Fruit fly (Drosophila melanogaster) whole organism, prepupa: ENCODE results near the gene ND-MNLL.

Experiments used
- Blimp-1 ChIP-seq: fragments of 200-800 bp; sonication (Bioruptor generic); optimal IDR thresholded peaks from 3 replicates; lab custom pipeline; 2017; ENCODE audit warnings: missing biosample characterization, missing genetic modification characterization, mild to moderate bottlenecking, moderate library complexity, missing genetic modification reagents
- CG10631 ChIP-seq: fragments of 200-800 bp; sonication (Bioruptor generic); optimal IDR thresholded peaks from 2 replicates; lab custom pipeline; 2016; ENCODE audit warnings: missing biosample characterization, missing genetic modification characterization
- CG11294 ChIP-seq: fragments of 200-800 bp; sonication (Bioruptor generic); IDR thresholded peaks from 2 replicates; pipeline ENCODE4 v1.3.6; 2022; ENCODE audit warnings: missing biosample characterization, missing genetic modification characterization
- CG15336 ChIP-seq: fragments of 200-800 bp; sonication (Bioruptor generic); IDR thresholded peaks from 2 replicates; pipeline ENCODE4 v1.3.6; 2022; ENCODE audit warnings: missing biosample characterization, missing genetic modification characterization
- CG1621 ChIP-seq: fragments of 200-800 bp; sonication (Bioruptor generic); optimal IDR thresholded peaks from 3 replicates; lab custom pipeline; 2018; ENCODE audit warnings: missing biosample characterization, mild to moderate bottlenecking, missing genetic modification characterization
- CG3032 ChIP-seq: fragments of 200-800 bp; optimal IDR thresholded peaks from 2 replicates; lab custom pipeline; 2019; ENCODE audit warnings: missing biosample characterization, mild to moderate bottlenecking, missing genetic modification characterization, moderate library complexity
- CG31627 ChIP-seq: fragments of 200-800 bp; sonication (Bioruptor generic); optimal IDR thresholded peaks from 3 replicates; lab custom pipeline; 2016; ENCODE audit warnings: missing biosample characterization, missing genetic modification characterization
- CG32006 ChIP-seq: fragments of 200-800 bp; sonication (Bioruptor generic); optimal IDR thresholded peaks from 3 replicates; lab custom pipeline; 2017; ENCODE audit warnings: missing biosample characterization, mild to moderate bottlenecking, missing genetic modification characterization
- CG34406 ChIP-seq: fragments of 200-800 bp; sonication (Bioruptor generic); optimal IDR thresholded peaks from 3 replicates; lab custom pipeline; 2016; ENCODE audit warnings: missing biosample characterization, missing genetic modification characterization
- CG3919 ChIP-seq: fragments of 200-800 bp; sonication (Bioruptor generic); optimal IDR thresholded peaks from 3 replicates; lab custom pipeline; 2016; ENCODE audit warnings: missing biosample characterization, missing genetic modification characterization
- CG6163 ChIP-seq: fragments of 200-800 bp; sonication (Bioruptor generic); IDR thresholded peaks from 3 replicates; pipeline ENCODE4 v1.3.6; 2022; ENCODE audit warnings: missing biosample characterization, missing genetic modification characterization
- CG6792 ChIP-seq: fragments of 200-800 bp; sonication (Bioruptor generic); optimal IDR thresholded peaks from 3 replicates; lab custom pipeline; 2016; ENCODE audit warnings: missing biosample characterization, missing genetic modification characterization
- CG6854 ChIP-seq: fragments of 200-800 bp; sonication (Bioruptor generic); optimal IDR thresholded peaks from 2 replicates; lab custom pipeline; 2017; ENCODE audit warnings: missing biosample characterization, mild to moderate bottlenecking, missing genetic modification characterization
- CG8319 ChIP-seq: fragments of 200-800 bp; sonication (Bioruptor generic); optimal IDR thresholded peaks from 3 replicates; lab custom pipeline; 2016; ENCODE audit warnings: missing biosample characterization, missing genetic modification characterization
- CG9139 ChIP-seq: fragments of 200-800 bp; sonication (Bioruptor generic); optimal IDR thresholded peaks from 3 replicates; lab custom pipeline; 2017; ENCODE audit warnings: missing biosample characterization, mild to moderate bottlenecking, missing genetic modification characterization
- Eip75B ChIP-seq: fragments of 200-800 bp; sonication (Bioruptor generic); optimal IDR thresholded peaks from 3 replicates; lab custom pipeline; 2016; ENCODE audit warnings: missing biosample characterization, missing genetic modification characterization
- Eip78C ChIP-seq: fragments of 200-800 bp; sonication (Bioruptor generic); peaks from one replicate; lab custom pipeline; 2016; ENCODE audit warnings: missing biosample characterization, missing genetic modification characterization
- Eip93F ChIP-seq: fragments of 200-800 bp; sonication (Bioruptor generic); optimal IDR thresholded peaks from 2 replicates; lab custom pipeline; 2016; ENCODE audit warnings: missing biosample characterization, mild to moderate bottlenecking, missing genetic modification characterization
- Ets21C ChIP-seq: fragments of 200-800 bp; sonication (Bioruptor generic); optimal IDR thresholded peaks from 3 replicates; lab custom pipeline; 2016; ENCODE audit warnings: missing biosample characterization, missing genetic modification characterization
- Ets96B ChIP-seq: fragments of 200-800 bp; optimal IDR thresholded peaks from 2 replicates; lab custom pipeline; 2019; ENCODE audit warnings: missing biosample characterization, mild to moderate bottlenecking, missing genetic modification characterization, moderate library complexity
- Gug ChIP-seq: fragments of 200-800 bp; sonication (Bioruptor generic); IDR thresholded peaks from 2 replicates; pipeline ENCODE4 v1.3.6; 2022; ENCODE audit warnings: missing biosample characterization, missing genetic modification characterization
- Hr38 ChIP-seq: sonication (Bioruptor generic); optimal IDR thresholded peaks from 2 replicates; lab custom pipeline; 2016; ENCODE audit warnings: missing biosample characterization, missing genetic modification characterization
- Hr39 ChIP-seq: fragments of 200-800 bp; sonication (Bioruptor generic); optimal IDR thresholded peaks from 2 replicates; lab custom pipeline; 2016; ENCODE audit warnings: missing biosample characterization, missing genetic modification characterization
- Met ChIP-seq: fragments of 200-800 bp; sonication (Bioruptor generic); optimal IDR thresholded peaks from 3 replicates; lab custom pipeline; 2016; ENCODE audit warnings: missing biosample characterization, missing genetic modification characterization
- OdsH ChIP-seq: fragments of 200-800 bp; sonication (Bioruptor generic); optimal IDR thresholded peaks from 3 replicates; lab custom pipeline; 2016; ENCODE audit warnings: missing biosample characterization, missing genetic modification characterization
- Sox102F ChIP-seq: fragments of 200-800 bp; sonication (Bioruptor generic); optimal IDR thresholded peaks from 2 replicates; lab custom pipeline; 2016; ENCODE audit warnings: missing biosample characterization, mild to moderate bottlenecking, missing genetic modification characterization
- Sox14 ChIP-seq: fragments of 200-800 bp; sonication (Bioruptor generic); optimal IDR thresholded peaks from 3 replicates; lab custom pipeline; 2016; ENCODE audit warnings: missing biosample characterization, missing genetic modification characterization
- achi ChIP-seq: fragments of 200-800 bp; sonication (Bioruptor generic); optimal IDR thresholded peaks from 3 replicates; lab custom pipeline; 2016; ENCODE audit warnings: missing biosample characterization, missing genetic modification characterization
- acj6 ChIP-seq: fragments of 200-800 bp; sonication (Bioruptor generic); optimal IDR thresholded peaks from 3 replicates; lab custom pipeline; 2016; ENCODE audit warnings: missing biosample characterization, missing genetic modification characterization
- cyc ChIP-seq: fragments of 200-800 bp; sonication (Bioruptor generic); optimal IDR thresholded peaks from 3 replicates; lab custom pipeline; 2016; ENCODE audit warnings: missing biosample characterization, missing genetic modification characterization
- dac ChIP-seq: fragments of 200-800 bp; sonication (Bioruptor generic); optimal IDR thresholded peaks from 2 replicates; lab custom pipeline; 2017; ENCODE audit warnings: missing biosample characterization, mild to moderate bottlenecking, missing genetic modification characterization
- eg ChIP-seq: fragments of 200-800 bp; sonication (Bioruptor generic); IDR thresholded peaks from 3 replicates; pipeline ENCODE4 v1.3.6; 2022; ENCODE audit warnings: missing biosample characterization, missing genetic modification characterization
- esn ChIP-seq: fragments of 200-800 bp; sonication (Bioruptor generic); optimal IDR thresholded peaks from 2 replicates; lab custom pipeline; 2016; ENCODE audit warnings: missing biosample characterization, mild to moderate bottlenecking, missing genetic modification characterization, moderate library complexity
- fd59A ChIP-seq: fragments of 200-800 bp; sonication (Bioruptor generic); optimal IDR thresholded peaks from 2 replicates; lab custom pipeline; 2017; ENCODE audit warnings: missing biosample characterization, mild to moderate bottlenecking, missing genetic modification characterization, missing genetic modification reagents
- fd85E ChIP-seq: fragments of 200-800 bp; sonication (Bioruptor generic); optimal IDR thresholded peaks from 3 replicates; lab custom pipeline; 2016; ENCODE audit warnings: missing biosample characterization, missing genetic modification characterization
- fkh ChIP-seq: fragments of 200-800 bp; sonication (Bioruptor generic); optimal IDR thresholded peaks from 3 replicates; lab custom pipeline; 2017; ENCODE audit warnings: missing biosample characterization, mild to moderate bottlenecking, missing genetic modification characterization, moderate library complexity
- net ChIP-seq: fragments of 200-800 bp; sonication (Bioruptor generic); optimal IDR thresholded peaks from 3 replicates; lab custom pipeline; 2016; ENCODE audit warnings: missing biosample characterization, missing genetic modification characterization
- pdm3 ChIP-seq: fragments of 200-800 bp; sonication (Bioruptor generic); optimal IDR thresholded peaks from 3 replicates; lab custom pipeline; 2016; ENCODE audit warnings: missing biosample characterization, missing genetic modification characterization
- salr ChIP-seq, 2 experiments: fragments of 200-800 bp; sonication (Bioruptor generic); optimal IDR thresholded peaks; 3 replicates each; lab custom pipeline; 2016 to 2018; ENCODE audit warnings: missing biosample characterization in 2 of 2, missing genetic modification characterization in 2 of 2, mild to moderate bottlenecking in 1 of 2
- spab ChIP-seq: fragments of 200-800 bp; sonication (Bioruptor generic); optimal IDR thresholded peaks from 2 replicates; lab custom pipeline; 2017; ENCODE audit warnings: missing biosample characterization, mild to moderate bottlenecking, missing genetic modification characterization, missing genetic modification reagents
- ss ChIP-seq, 2 experiments: fragments of 200-800 bp; sonication (Bioruptor generic); optimal IDR thresholded peaks; 2 replicates in 1 of 2; 3 replicates in 1 of 2; lab custom pipeline; 2017 to 2018; ENCODE audit warnings: mild to moderate bottlenecking in 2 of 2, missing biosample characterization in 2 of 2, missing genetic modification characterization in 2 of 2, moderate library complexity in 1 of 2
- svp ChIP-seq: fragments of 200-800 bp; sonication (Bioruptor generic); peaks from one replicate; lab custom pipeline; 2016; ENCODE audit warnings: missing biosample characterization, missing genetic modification characterization
- topi ChIP-seq: fragments of 200-800 bp; sonication (Bioruptor generic); optimal IDR thresholded peaks from 3 replicates; lab custom pipeline; 2016; ENCODE audit warnings: missing biosample characterization, missing genetic modification characterization
- vri ChIP-seq: fragments of 200-800 bp; sonication (Bioruptor generic); optimal IDR thresholded peaks from 3 replicates; lab custom pipeline; 2016; ENCODE audit warnings: missing biosample characterization, mild to moderate bottlenecking, missing genetic modification characterization

Gene ND-MNLL

dm6 chrX:7893411-7894122, at the start of gene ND-MNLL, which contains the start of the genes CG45089 and p115 (continued):
- TF ChIP-seq Sox14 (GFP tag; lab: Kevin White, UChicago), result peak; percentile 7
- TF ChIP-seq Ets21C (GFP tag; lab: Kevin White, UChicago), result peak; percentile 13
- TF ChIP-seq fd85E (GFP tag; lab: Kevin White, UChicago), result no peak
- TF ChIP-seq CG8319, result no peak
- no peak for TF ChIP-seq spab (GFP tag; lab: Kevin White, UChicago)
- TF ChIP-seq eg (GFP tag; lab: Robert Waterston, UW), result peak; percentile 49; the same call in 2 of the 3 replicates
- TF ChIP-seq cyc (GFP tag; lab: Kevin White, UChicago), result peak; percentile 46
- no peak for TF ChIP-seq CG1621
- TF ChIP-seq CG3919, result peak; percentile 59
- TF ChIP-seq, all 60 proteins: peak for 36

dm6 chrX:7938482-7938804, 44.8 kb upstream of the ND-MNLL start:
- TF ChIP-seq Eip93F (GFP tag; lab: Kevin White, UChicago) (no peak), CG6854 (GFP tag; lab: Kevin White, UChicago) (no peak), CG15336 (no peak), fkh (GFP tag; lab: Kevin White, UChicago) (no peak), Eip78C (GFP tag; lab: Kevin White, UChicago) (peak; percentile 62), pdm3 (GFP tag; lab: Kevin White, UChicago) (no peak), Ets96B (tag; lab: Kevin White, UChicago) (no peak), CG34406 (GFP tag; lab: Kevin White, UChicago) (no peak), CG6163 (GFP tag; lab: Robert Waterston, UW) (0 out of 3 replicates have a peak, but pooled peaks have one; percentile 4), esn (GFP tag; lab: Kevin White, UChicago) (peak; percentile 45), acj6 (GFP tag; lab: Kevin White, UChicago) (no peak), salr (GFP tag; optimal IDR thresholded peaks at IDR 0.05; lab: Kevin White, UChicago) (no peak), svp (GFP tag; lab: Kevin White, UChicago) (peak; percentile 51), fd59A (GFP tag; lab: Kevin White, UChicago) (no peak), Eip75B (GFP tag; lab: Kevin White, UChicago) (peak; percentile 36), ss (GFP tag; optimal IDR thresholded peaks at IDR 0.05; lab: Kevin White, UChicago) (no peak), Blimp-1 (no peak)

- TF ChIP-seq spab (GFP tag; lab: Kevin White, UChicago) (peak; percentile 72), CG6792 (GFP tag; lab: Kevin White, UChicago) (peak; percentile 87), fd59A (GFP tag; lab: Kevin White, UChicago) (peak; percentile 83), svp (GFP tag; lab: Kevin White, UChicago) (peak; percentile 95), OdsH (GFP tag; lab: Kevin White, UChicago) (peak; percentile 80), CG10631 (peak; percentile 85), CG1621 (peak; percentile 57), Met (GFP tag; lab: Kevin White, UChicago) (peak; percentile 89), net (GFP tag; lab: Kevin White, UChicago) (peak; percentile 81), pdm3 (GFP tag; lab: Kevin White, UChicago) (peak; percentile 86), CG31627 (GFP tag; lab: Kevin White, UChicago) (peak; percentile 87), CG9139 (GFP tag; lab: Kevin White, UChicago) (no peak), CG32006 (peak; percentile 96), salr (GFP tag; optimal IDR thresholded peaks at IDR 0.05; lab: Kevin White, UChicago) (peak; percentile 22 to 83), CG3032 (tag; lab: Kevin White, UChicago) (peak; percentile 70), Gug (GFP tag; lab: Robert Waterston, UW) (peak; percentile 74), vri (GFP tag; lab: Kevin White, UChicago) (peak; percentile 39), Hr38 (GFP tag; lab: Kevin White, UChicago) (peak; percentile 2), CG11294 (peak; percentile 81), Sox102F (peak; percentile 81), CG6854 (GFP tag; lab: Kevin White, UChicago) (peak; percentile 26), Ets21C (GFP tag; lab: Kevin White, UChicago) (peak; percentile 83), fd85E (GFP tag; lab: Kevin White, UChicago) (peak; percentile 42), dac (GFP tag; lab: Kevin White, UChicago) (peak; percentile 87), achi (GFP tag; lab: Kevin White, UChicago) (peak; percentile 83), Eip78C (GFP tag; lab: Kevin White, UChicago) (peak; percentile 93), CG34406 (GFP tag; lab: Kevin White, UChicago) (peak; percentile 78), CG15336 (peak; percentile 85), topi (GFP tag; lab: Kevin White, UChicago) (peak; percentile 91), Hr39 (GFP tag; lab: Kevin White, UChicago) (peak; percentile 91)
Observed at dm6 chrX:7937588-7938481, 44.2 kb upstream of the ND-MNLL start.
